Worm (Caenorhabditis elegans) whole organism, midembryonic: ENCODE data around the gene C04E6.8.
A peak's percentile ranks its signal among the peaks of the same experiment; 100 is the strongest.

Experiments
- T22C8.4 ChIP-seq: fragments of 200-800 bp; sonication (Bioruptor generic); IDR thresholded peaks from 2 replicates; pipeline ENCODE4 v1.3.6; 2022; ENCODE audit warnings: missing genetic modification characterization, missing compliant biosample characterization
- cog-1 ChIP-seq: sonication (generic microtip); optimal IDR thresholded peaks from 2 replicates; lab custom pipeline; 2016; ENCODE audit warnings: missing genetic modification characterization, missing compliant biosample characterization
- flt-1 ChIP-seq: fragments of 200-800 bp; sonication (Bioruptor generic); IDR thresholded peaks from 2 replicates; pipeline ENCODE4 v1.3.6; 2022; ENCODE audit warnings: missing genetic modification characterization, missing compliant biosample characterization
- klf-2 ChIP-seq: fragments of 200-800 bp; sonication (Bioruptor generic); conservative IDR thresholded peaks from 2 replicates; pipeline ENCODE4 v1.3.6; 2022; ENCODE audit warnings: missing genetic modification reagents, missing genetic modification characterization, missing compliant biosample characterization
- med-1 ChIP-seq: sonication (generic microtip); optimal IDR thresholded peaks from 2 replicates; lab custom pipeline; 2017; ENCODE audit warnings: missing genetic modification characterization, mild to moderate bottlenecking, missing compliant biosample characterization, antibody characterized with exemption, missing genetic modification reagents; ENCODE audit not compliant: insufficient read depth
- ref-1 ChIP-seq: fragments of 200-800 bp; sonication (Bioruptor generic); conservative IDR thresholded peaks from 2 replicates; pipeline ENCODE4 v1.3.6; 2022; ENCODE audit warnings: missing genetic modification reagents, missing genetic modification characterization, missing compliant biosample characterization
- tab-1 ChIP-seq: fragments of 200-800 bp; sonication (Bioruptor generic); IDR thresholded peaks from 2 replicates; pipeline ENCODE4 v1.3.6; 2022; ENCODE audit warnings: missing genetic modification characterization, missing compliant biosample characterization
- ztf-23 ChIP-seq: fragments of 200-800 bp; sonication (Bioruptor generic); IDR thresholded peaks from 2 replicates; pipeline ENCODE4 v1.3.6; 2022; ENCODE audit warnings: missing genetic modification reagents, missing genetic modification characterization, missing compliant biosample characterization
- ztf-29 ChIP-seq: fragments of 200-800 bp; sonication (Bioruptor generic); IDR thresholded peaks from 2 replicates; pipeline ENCODE4 v1.3.6; 2022; ENCODE audit warnings: missing genetic modification reagents, missing genetic modification characterization, missing compliant biosample characterization

Gene C04E6.8

DNA sequence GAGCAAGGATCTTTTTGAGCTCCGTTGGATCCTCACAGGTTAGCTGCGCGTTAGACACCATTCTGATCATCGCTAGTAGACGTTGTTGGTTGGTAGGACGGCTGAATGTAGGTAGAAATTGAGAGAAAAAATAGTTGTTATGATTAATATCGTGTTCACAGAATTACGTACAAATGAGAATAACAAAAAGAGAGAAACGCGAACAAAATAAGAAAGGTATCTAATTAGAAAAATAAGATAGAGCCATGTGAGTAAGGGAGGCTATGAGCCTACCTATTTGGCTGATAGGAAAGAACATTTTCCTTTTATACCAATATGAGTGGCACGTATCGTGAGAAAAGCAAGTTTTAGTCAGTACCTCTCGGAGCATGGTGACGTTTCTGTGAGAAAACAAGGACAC lies at the start of gene C04E6.8:
TSS of gene C04E6.8 (minus strand) at position 101 of the 400 bp plus-strand sequence.
- no peak for TF ChIP-seq T22C8.4 (GFP tag; lab: Robert Waterston, UW)
- TF ChIP-seq med-1 (GFP tag; lab: Kevin White, UChicago) = no peak
- no peak for TF ChIP-seq klf-2 (GFP tag; lab: Robert Waterston, UW)
- TF ChIP-seq ref-1 (GFP tag; lab: Robert Waterston, UW) = no peak
- TF ChIP-seq tab-1 (GFP tag; lab: Robert Waterston, UW) = no peak
- no peak for TF ChIP-seq cog-1
- TF ChIP-seq flt-1 (GFP tag; lab: Robert Waterston, UW) = no peak
- no peak for TF ChIP-seq ztf-29 (GFP tag; lab: Robert Waterston, UW)
- TF ChIP-seq ztf-23 (GFP tag; lab: Robert Waterston, UW) = no peak

DNA sequence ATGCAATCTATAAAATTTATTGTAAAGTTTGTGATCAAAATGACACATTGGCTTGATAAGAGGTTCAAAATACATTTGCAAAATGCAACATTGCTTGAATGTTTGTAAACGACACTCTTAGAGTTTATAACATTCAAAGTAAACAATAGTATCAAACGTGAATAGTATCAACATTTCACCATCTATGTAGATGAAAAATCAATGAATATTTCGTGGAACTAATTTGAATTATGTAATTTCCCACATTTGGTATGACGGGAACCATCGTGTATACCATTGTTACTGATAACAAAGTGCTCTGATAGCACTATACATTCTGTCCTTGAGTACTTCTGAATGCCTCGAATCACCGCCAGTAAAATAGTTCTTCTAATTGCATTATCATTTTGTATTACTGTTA lies 47.0 kb upstream of the C04E6.8 start, which contains the start of gene galt-1:
TSS of gene galt-1 (plus strand) at position 318 of the 400 bp plus-strand sequence.
- no peak for TF ChIP-seq tab-1 (GFP tag; lab: Robert Waterston, UW)
- TF ChIP-seq flt-1 (GFP tag; lab: Robert Waterston, UW) = no peak
- TF ChIP-seq ref-1 (GFP tag; lab: Robert Waterston, UW) = no peak
- no peak for TF ChIP-seq klf-2 (GFP tag; lab: Robert Waterston, UW)
- no peak for TF ChIP-seq T22C8.4 (GFP tag; lab: Robert Waterston, UW)
- no peak for TF ChIP-seq med-1 (GFP tag; lab: Kevin White, UChicago)
- TF ChIP-seq cog-1 = no peak

- TF ChIP-seq ref-1 (GFP tag; lab: Robert Waterston, UW) (no peak), med-1 (GFP tag; lab: Kevin White, UChicago) (no peak), flt-1 (GFP tag; lab: Robert Waterston, UW) (no peak), cog-1 (no peak), ztf-23 (GFP tag; lab: Robert Waterston, UW) (no peak), ztf-29 (GFP tag; lab: Robert Waterston, UW) (no peak), T22C8.4 (GFP tag; lab: Robert Waterston, UW) (no peak), klf-2 (GFP tag; lab: Robert Waterston, UW) (no peak), tab-1 (GFP tag; lab: Robert Waterston, UW) (no peak)
Measured at ce11 chrV:5928006-5928405, 44.4 kb upstream of the C04E6.8 start.

ce11 chrV:5927347-5927746 lies 43.7 kb upstream of the C04E6.8 start, which contains the start of gene srsx-17:
srsx-17 (plus strand) TSS chrV:5927647.
- TF ChIP-seq ref-1 (GFP tag; lab: Robert Waterston, UW) (no peak), flt-1 (GFP tag; lab: Robert Waterston, UW) (no peak), cog-1 (no peak), T22C8.4 (GFP tag; lab: Robert Waterston, UW) (no peak), klf-2 (GFP tag; lab: Robert Waterston, UW) (no peak)

DNA sequence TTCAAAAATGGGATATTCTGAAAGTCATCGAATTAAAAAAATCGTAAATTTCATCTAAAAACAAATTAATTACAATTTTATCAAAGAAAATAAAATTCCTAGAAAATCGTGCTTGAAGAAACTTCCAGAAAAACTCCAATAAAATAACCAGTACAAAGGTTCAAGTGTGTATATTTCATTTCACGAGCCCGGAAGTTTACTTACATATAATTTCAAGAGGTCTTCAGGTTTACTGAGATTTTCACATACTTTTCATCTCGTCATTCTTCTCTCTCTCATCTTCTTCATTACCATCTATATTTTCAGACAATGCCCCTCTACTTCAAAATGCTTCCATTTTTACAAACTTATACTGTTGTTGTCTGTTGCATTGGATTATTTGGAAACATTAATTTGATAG lies 38.6 kb upstream of the C04E6.8 start, which contains the start of gene srsx-18:
TSS of gene srsx-18 (plus strand) at position 301 of the 400 bp plus-strand sequence.
- no peak for TF ChIP-seq ref-1 (GFP tag; lab: Robert Waterston, UW)
- no peak for TF ChIP-seq klf-2 (GFP tag; lab: Robert Waterston, UW)
- TF ChIP-seq med-1 (GFP tag; lab: Kevin White, UChicago) = no peak
- TF ChIP-seq cog-1 = no peak
- no peak for TF ChIP-seq flt-1 (GFP tag; lab: Robert Waterston, UW)
- no peak for TF ChIP-seq tab-1 (GFP tag; lab: Robert Waterston, UW)
- TF ChIP-seq ztf-23 (GFP tag; lab: Robert Waterston, UW) = no peak
- no peak for TF ChIP-seq T22C8.4 (GFP tag; lab: Robert Waterston, UW)

ce11 chrV:5921761-5922160 lies 38.1 kb upstream of the C04E6.8 start:
- TF ChIP-seq tab-1 (GFP tag; lab: Robert Waterston, UW) (no peak), med-1 (GFP tag; lab: Kevin White, UChicago) (no peak), T22C8.4 (GFP tag; lab: Robert Waterston, UW) (no peak), ztf-29 (GFP tag; lab: Robert Waterston, UW) (no peak), cog-1 (no peak)

- no peak for TF ChIP-seq ztf-23 (GFP tag; lab: Robert Waterston, UW)
- no peak for TF ChIP-seq T22C8.4 (GFP tag; lab: Robert Waterston, UW)
- TF ChIP-seq med-1 (GFP tag; lab: Kevin White, UChicago) = no peak
- TF ChIP-seq ztf-29 (GFP tag; lab: Robert Waterston, UW) = no peak
- no peak for TF ChIP-seq cog-1
- no peak for TF ChIP-seq flt-1 (GFP tag; lab: Robert Waterston, UW)
- TF ChIP-seq ref-1 (GFP tag; lab: Robert Waterston, UW) = no peak
- no peak for TF ChIP-seq tab-1 (GFP tag; lab: Robert Waterston, UW)
Measured at ce11 chrV:5919887-5920286, 36.3 kb upstream of the C04E6.8 start, which contains the start of gene C04E6.12. C04E6.12 (minus strand) TSS chrV:5919987.

DNA sequence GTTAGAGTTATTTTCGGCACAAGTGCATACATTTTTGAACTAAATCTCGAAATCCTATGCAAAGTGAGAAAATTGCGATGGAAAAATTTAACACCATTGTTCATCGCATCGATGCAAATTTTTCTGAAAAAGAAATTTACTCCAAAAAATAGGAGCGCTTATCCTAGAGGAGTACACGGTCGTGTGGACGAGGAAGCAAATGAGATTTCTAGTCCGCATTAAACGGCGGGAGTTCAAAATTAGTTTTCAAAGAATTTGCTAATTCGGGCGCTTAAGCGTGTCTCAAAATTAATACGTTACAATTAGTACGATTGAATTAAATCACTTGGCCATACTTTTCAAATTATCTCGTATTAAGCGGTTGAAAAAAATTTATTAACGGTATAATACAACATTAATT lies 34.1 kb upstream of the C04E6.8 start, which contains the start of gene lrpr-1:
TSS of gene lrpr-1 (minus strand) at position 185 of the 400 bp plus-strand sequence.
- TF ChIP-seq ref-1 (GFP tag; lab: Robert Waterston, UW) = no peak
- peak; percentile 72; the same call in 1 of the 2 replicates for TF ChIP-seq ztf-23 (GFP tag; lab: Robert Waterston, UW)
- TF ChIP-seq T22C8.4 (GFP tag; lab: Robert Waterston, UW) = no peak
- peak; percentile 47 for TF ChIP-seq cog-1
- 0 out of 2 replicates have a peak, but pooled peaks have one; percentile 49 for TF ChIP-seq klf-2 (GFP tag; lab: Robert Waterston, UW)
- TF ChIP-seq flt-1 (GFP tag; lab: Robert Waterston, UW) = peak; percentile 79
- TF ChIP-seq med-1 (GFP tag; lab: Kevin White, UChicago) = no peak
- TF ChIP-seq ztf-29 (GFP tag; lab: Robert Waterston, UW) = no peak

DNA sequence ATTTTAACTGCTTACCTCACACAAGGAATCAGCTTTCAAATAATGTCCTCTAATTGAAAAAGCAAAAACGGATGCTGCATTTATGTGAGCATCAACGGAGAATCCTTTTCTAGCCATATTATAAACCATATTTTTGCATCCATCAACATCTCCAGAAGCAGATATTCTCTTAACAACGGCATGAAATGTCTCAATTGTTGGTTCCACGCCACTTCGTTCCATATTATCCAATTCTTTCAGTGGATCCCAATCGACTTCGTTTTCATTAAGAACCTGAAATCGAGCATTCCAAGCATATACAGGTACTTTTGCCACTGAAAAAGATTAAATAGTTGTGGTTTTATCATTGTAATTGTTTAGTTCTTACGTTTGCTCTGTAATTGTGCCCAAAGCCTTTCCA lies 33.2 kb upstream of the C04E6.8 start:
- no peak for TF ChIP-seq flt-1 (GFP tag; lab: Robert Waterston, UW)
- TF ChIP-seq T22C8.4 (GFP tag; lab: Robert Waterston, UW) = no peak
- no peak for TF ChIP-seq tab-1 (GFP tag; lab: Robert Waterston, UW)
- TF ChIP-seq med-1 (GFP tag; lab: Kevin White, UChicago) = no peak
- TF ChIP-seq ztf-23 (GFP tag; lab: Robert Waterston, UW) = no peak
- TF ChIP-seq ztf-29 (GFP tag; lab: Robert Waterston, UW) = no peak
- no peak for TF ChIP-seq klf-2 (GFP tag; lab: Robert Waterston, UW)
- no peak for TF ChIP-seq cog-1
